Worm (Caenorhabditis elegans) whole organism, L2 larva: Measurements from ENCODE around the gene F56C9.6.

ENCODE experiments used
- aly-2 ChIP-seq: fragments of 150-350 bp; optimal IDR thresholded peaks from 2 replicates; lab custom pipeline; 2014; ENCODE audit warnings: missing biosample characterization, missing genetic modification characterization
- elt-3 ChIP-seq: sonication (generic microtip); optimal IDR thresholded peaks from 2 replicates; lab custom pipeline; 2017; ENCODE audit warnings: missing biosample characterization, missing genetic modification characterization
- skn-1 ChIP-seq: sonication (generic microtip); optimal IDR thresholded peaks from 2 replicates; lab custom pipeline; 2017; ENCODE audit warnings: missing biosample characterization, missing genetic modification characterization

DNA sequence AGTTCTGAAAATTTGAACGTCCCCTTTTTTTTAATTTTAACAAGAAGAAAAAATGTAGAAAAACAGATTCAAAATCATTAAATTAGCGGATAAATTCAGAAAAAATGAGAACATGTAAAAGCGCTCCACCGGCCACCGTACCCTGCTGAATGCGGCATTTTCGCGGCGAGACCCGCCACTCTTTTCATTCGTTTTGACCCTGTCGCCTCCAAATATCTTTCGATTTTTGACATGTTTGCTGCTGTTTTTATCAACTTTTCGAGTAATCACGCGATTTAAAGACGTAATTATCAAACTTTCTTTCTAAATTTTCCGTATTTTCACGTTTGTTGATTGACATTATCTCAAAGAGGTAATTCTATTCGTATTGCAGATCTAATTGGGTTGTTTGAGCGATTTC is 25.6 kb upstream of the F56C9.6 start, which contains the start of gene gsp-2:
- TF ChIP-seq aly-2 (tag; lab: Kevin White, UChicago) (no peak), skn-1 (tag; lab: Kevin White, UChicago) (no peak), elt-3 (tag; lab: Kevin White, UChicago) (no peak)
